Worm (Caenorhabditis elegans) whole organism, L1 larva: ENCODE data around the gene F42C5.4.

ENCODE experiments used
- ceh-63 ChIP-seq: fragments of 200-800 bp; sonication (Bioruptor generic); optimal IDR thresholded peaks from 2 replicates; lab custom pipeline; 2018; ENCODE audit warnings: mild to moderate bottlenecking, missing genetic modification characterization, missing compliant biosample characterization
- elt-3 ChIP-seq, 6 experiments: fragments of 150-350 bp in 1 of 6; sonication (generic microtip); optimal IDR thresholded peaks; 2 replicates each; lab custom pipeline; 2017 to 2018; ENCODE audit warnings: missing biosample characterization in 6 of 6, missing genetic modification characterization in 6 of 6, inconsistent platforms in 1 of 6
- hpl-2 ChIP-seq: fragments of 150-350 bp; optimal IDR thresholded peaks from 2 replicates; lab custom pipeline; 2014; ENCODE audit warnings: missing biosample characterization, missing genetic modification reagents, missing genetic modification characterization
- irx-1 ChIP-seq: sonication (generic microtip); optimal IDR thresholded peaks from 2 replicates; lab custom pipeline; 2016; ENCODE audit warnings: missing genetic modification characterization, missing compliant biosample characterization
- lin-13 ChIP-seq: fragments of 150-350 bp; optimal IDR thresholded peaks from 2 replicates; lab custom pipeline; 2014; ENCODE audit warnings: missing biosample characterization, missing genetic modification reagents, missing genetic modification characterization
- lin-15B ChIP-seq: fragments of 150-350 bp; sonication (generic microtip); optimal IDR thresholded peaks from 3 replicates; lab custom pipeline; 2014; ENCODE audit warnings: missing biosample characterization, missing genetic modification characterization
- lsy-2 ChIP-seq, 2 experiments: fragments of 150-350 bp; optimal IDR thresholded peaks; 2 replicates each; lab custom pipeline; 2014; ENCODE audit warnings: missing biosample characterization in 2 of 2, missing genetic modification characterization in 2 of 2
- mdl-1 ChIP-seq, 2 experiments: fragments of 150-350 bp; optimal IDR thresholded peaks; 2 replicates each; lab custom pipeline; 2014 to 2017; ENCODE audit warnings: missing biosample characterization in 2 of 2, missing genetic modification characterization in 2 of 2, inconsistent platforms in 1 of 2
- nhr-237 ChIP-seq: fragments of 150-350 bp; optimal IDR thresholded peaks from 2 replicates; lab custom pipeline; 2014; ENCODE audit warnings: missing biosample characterization, missing genetic modification characterization
- snpc-4 ChIP-seq: fragments of 150-350 bp; optimal IDR thresholded peaks from 2 replicates; lab custom pipeline; 2014; ENCODE audit warnings: missing biosample characterization, missing genetic modification characterization
- tlp-1 ChIP-seq: fragments of 150-350 bp; optimal IDR thresholded peaks from 2 replicates; lab custom pipeline; 2014; ENCODE audit warnings: missing biosample characterization, missing genetic modification characterization
- unc-130 ChIP-seq: fragments of 150-350 bp; optimal IDR thresholded peaks from 2 replicates; lab custom pipeline; 2017; ENCODE audit warnings: missing biosample characterization, missing genetic modification characterization, inconsistent platforms

ce11 chrIV:7301481-7301880 lies 9.6 kb upstream of the F42C5.4 start:
- TF ChIP-seq ceh-63 (GFP tag; lab: Kevin White, UChicago): no peak
- TF ChIP-seq lin-15B (tag; lab: Kevin White, UChicago): no peak
- no peak for TF ChIP-seq unc-130 (tag; lab: Kevin White, UChicago)
- TF ChIP-seq lin-13 (GFP tag; lab: Kevin White, UChicago): no peak
- no peak for TF ChIP-seq mdl-1 (tag; optimal IDR thresholded peaks at IDR 0.05; lab: Kevin White, UChicago)
- TF ChIP-seq hpl-2 (GFP tag; lab: Kevin White, UChicago): no peak
- TF ChIP-seq nhr-237 (tag; lab: Kevin White, UChicago): no peak
- TF ChIP-seq irx-1 (tag; lab: Kevin White, UChicago): no peak
- no peak for TF ChIP-seq elt-3 (tag; optimal IDR thresholded peaks at IDR 0.05; lab: Kevin White, UChicago)
- TF ChIP-seq snpc-4 (tag; lab: Kevin White, UChicago): no peak
- TF ChIP-seq lsy-2 (tag; optimal IDR thresholded peaks at IDR 0.05; lab: Kevin White, UChicago): no peak
- no peak for TF ChIP-seq tlp-1 (tag; lab: Kevin White, UChicago)
